ENCODE assay signal across 1 fruit fly cellular context in the genomic region with DNA sequence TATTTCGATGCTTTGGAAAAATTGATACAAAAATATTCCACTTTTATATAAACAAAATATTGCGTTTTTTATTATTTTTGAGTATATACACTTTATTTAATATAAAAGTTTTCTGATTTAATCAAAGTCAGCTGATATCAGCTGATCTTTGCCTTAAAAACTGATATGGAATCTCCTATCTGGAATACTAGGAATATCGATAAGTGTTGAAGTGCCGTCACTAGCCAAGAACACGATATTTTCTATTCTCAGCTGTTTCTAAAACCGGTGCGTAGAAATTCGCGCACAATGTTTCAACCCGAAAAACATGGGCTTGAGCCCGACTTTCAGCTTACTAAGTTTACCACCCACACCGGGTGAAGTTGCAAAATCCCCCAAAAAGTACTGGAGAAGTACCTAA.
A peak's percentile ranks its signal among the peaks of the same experiment; 100 is the strongest.
TF ChIP-seq lines count a peak whose summit lies in the region.

A gene (plus strand): TSS at position 124 of the 400 bp plus-strand sequence.

TF ChIP-seq in whole organism, embryonic, 481 proteins besides CTCF, POLR2A, EP300 and RAD21 (continued from another document and continues in another):
- TF ChIP-seq Dip3 (GFP tag; optimal IDR thresholded peaks at IDR 0.05; lab: Kevin White, UChicago) (no peak), Dfd (GFP tag; optimal IDR thresholded peaks at IDR 0.05; lab: Kevin White, UChicago) (no peak), ranshi (GFP tag; IDR thresholded peaks at IDR 0.05; lab: Robert Waterston, UW) (no peak), CG42726 (GFP tag; IDR thresholded peaks at IDR 0.05; lab: Robert Waterston, UW; ENCODE audit: partially characterized antibody) (peak; percentile 20; the same call in 1 of the 2 replicates), abd-A (tag; optimal IDR thresholded peaks at IDR 0.05; lab: Kevin White, UChicago) (no peak), Taf1 (GFP tag; IDR thresholded peaks at IDR 0.05; lab: Robert Waterston, UW) (no peak), MBD-R2 (GFP tag; IDR thresholded peaks at IDR 0.05; lab: Robert Waterston, UW) (peak; percentile 89), CG6765 (GFP tag; optimal IDR thresholded peaks at IDR 0.05; lab: Kevin White, UChicago) (no peak), trem (tag; optimal IDR thresholded peaks at IDR 0.05; lab: Kevin White, UChicago) (peak; percentile 27), al (GFP tag; IDR thresholded peaks at IDR 0.05; lab: Robert Waterston, UW) (no peak), HHEX (GFP tag; optimal IDR thresholded peaks at IDR 0.05; lab: Kevin White, UChicago) (no peak), sug (tag; optimal IDR thresholded peaks at IDR 0.05; lab: Kevin White, UChicago) (peak; percentile 35), pzg (GFP tag; optimal IDR thresholded peaks at IDR 0.05; lab: Kevin White, UChicago) (peak; percentile 54), CG2712 (tag; optimal IDR thresholded peaks at IDR 0.05; lab: Kevin White, UChicago) (peak; percentile 45), CG9797 (GFP tag; optimal IDR thresholded peaks at IDR 0.05; lab: Kevin White, UChicago) (no peak), CG2129 (GFP tag; IDR thresholded peaks at IDR 0.05; lab: Robert Waterston, UW; ENCODE audit: partially characterized antibody) (peak; percentile 70), nmo (GFP tag; optimal IDR thresholded peaks at IDR 0.05; lab: Kevin White, UChicago) (peak; percentile 29), jumu (GFP tag; optimal IDR thresholded peaks at IDR 0.05; lab: Kevin White, UChicago) (no peak), CG14860 (GFP tag; IDR thresholded peaks at IDR 0.05; lab: Robert Waterston, UW; ENCODE audit: partially characterized antibody) (peak; percentile 40; the same call in 1 of the 3 replicates), Xbp1 (GFP tag; optimal IDR thresholded peaks at IDR 0.05; lab: Kevin White, UChicago) (peak; percentile 11), inv (GFP tag; IDR thresholded peaks at IDR 0.05; lab: Robert Waterston, UW; ENCODE audit: partially characterized antibody) (peak; percentile 63), grau (tag; optimal IDR thresholded peaks at IDR 0.05; lab: Kevin White, UChicago) (peak; percentile 26), CG34376 (GFP tag; optimal IDR thresholded peaks at IDR 0.05; lab: Kevin White, UChicago) (peak; percentile 52), gem (tag; optimal IDR thresholded peaks at IDR 0.05; lab: Kevin White, UChicago) (peak; percentile 33), grn (GFP tag; optimal IDR thresholded peaks at IDR 0.05; lab: Kevin White, UChicago) (peak; percentile 94), eve (GFP tag; optimal IDR thresholded peaks at IDR 0.05; lab: Kevin White, UChicago) (no peak), CG12391 (tag; optimal IDR thresholded peaks at IDR 0.05; lab: Kevin White, UChicago) (peak; percentile 37), Dad (GFP tag; optimal IDR thresholded peaks at IDR 0.05; lab: Kevin White, UChicago) (no peak), CG14441 (GFP tag; IDR thresholded peaks at IDR 0.05; lab: Robert Waterston, UW) (peak; percentile 37; the same call in 1 of the 2 replicates), CG30020 (tag; optimal IDR thresholded peaks at IDR 0.05; lab: Kevin White, UChicago) (peak; percentile 85), ash1 (GFP tag; optimal IDR thresholded peaks at IDR 0.05; lab: Kevin White, UChicago) (no peak), sob (GFP tag; IDR thresholded peaks at IDR 0.05; lab: Robert Waterston, UW) (0 out of 2 replicates have a peak, but pooled peaks have one; percentile 30), CG14710 (tag; optimal IDR thresholded peaks at IDR 0.05; lab: Kevin White, UChicago) (peak; percentile 45), chinmo (GFP tag; IDR thresholded peaks at IDR 0.05; lab: Robert Waterston, UW; ENCODE audit: partially characterized antibody) (no peak), CG11398 (GFP tag; optimal IDR thresholded peaks at IDR 0.05; lab: Kevin White, UChicago) (no peak), Nf-YB (GFP tag; optimal IDR thresholded peaks at IDR 0.05; lab: Kevin White, UChicago) (no peak), CG10431 (GFP tag; optimal IDR thresholded peaks at IDR 0.05; lab: Kevin White, UChicago) (no peak), CG16813 (GFP tag; IDR thresholded peaks at IDR 0.05; lab: Robert Waterston, UW; ENCODE audit: partially characterized antibody) (peak; percentile 75), HmgZ (tag; optimal IDR thresholded peaks at IDR 0.05; lab: Kevin White, UChicago) (peak; percentile 23), sna (GFP tag; IDR thresholded peaks at IDR 0.05; lab: Robert Waterston, UW; ENCODE audit: partially characterized antibody) (peak; percentile 66), Optix (GFP tag; IDR thresholded peaks at IDR 0.05; lab: Robert Waterston, UW) (no peak), MESR4 (GFP tag; optimal IDR thresholded peaks at IDR 0.05; lab: Kevin White, UChicago) (peak; percentile 10), CG6683 (GFP tag; optimal IDR thresholded peaks at IDR 0.05; lab: Kevin White, UChicago) (no peak), Sry-δ (GFP tag; optimal IDR thresholded peaks at IDR 0.05; lab: Kevin White, UChicago) (peak; percentile 84), CG17359 (tag; optimal IDR thresholded peaks at IDR 0.05; lab: Kevin White, UChicago) (no peak), CG15479 (GFP tag; optimal IDR thresholded peaks at IDR 0.05; lab: Kevin White, UChicago) (no peak), GATAe (GFP tag; conservative IDR thresholded peaks at IDR 0.05; lab: Robert Waterston, UW) (peak; percentile 27; the same call in 1 of the 2 replicates), pfk (GFP tag; optimal IDR thresholded peaks at IDR 0.05; lab: Kevin White, UChicago) (peak; percentile 44), Stat92E (GFP tag; optimal IDR thresholded peaks at IDR 0.05; lab: Kevin White, UChicago) (peak in 1 of 3 experiments; percentile 39), seq (GFP tag; IDR thresholded peaks at IDR 0.05; lab: Robert Waterston, UW) (no peak), peb (GFP tag; IDR thresholded peaks at IDR 0.05; lab: Robert Waterston, UW) (no peak), p53 (GFP tag; optimal IDR thresholded peaks at IDR 0.05; lab: Kevin White, UChicago) (no peak), CG34224 (GFP tag; IDR thresholded peaks at IDR 0.05; lab: Robert Waterston, UW; ENCODE audit: partially characterized antibody) (peak; percentile 80), CG32532 (GFP tag; IDR thresholded peaks at IDR 0.05; lab: Robert Waterston, UW) (peak; percentile 37; the same call in 1 of the 2 replicates), CG8388 (GFP tag; optimal IDR thresholded peaks at IDR 0.05; lab: Kevin White, UChicago) (peak; percentile 51), stwl (tag; optimal IDR thresholded peaks at IDR 0.05; lab: Kevin White, UChicago) (peak; percentile 57), unc-4 (GFP tag; IDR thresholded peaks at IDR 0.05; lab: Robert Waterston, UW; ENCODE audit: partially characterized antibody) (peak; percentile 78), ATbp (GFP tag; optimal IDR thresholded peaks at IDR 0.05; lab: Kevin White, UChicago) (no peak), Dref (GFP tag; IDR thresholded peaks at IDR 0.05; lab: Robert Waterston, UW) (peak; percentile 72), gcm2 (GFP tag; optimal IDR thresholded peaks at IDR 0.05; lab: Kevin White, UChicago) (no peak), crc (GFP tag; optimal IDR thresholded peaks at IDR 0.05; lab: Kevin White, UChicago) (no peak), Opbp (GFP tag; IDR thresholded peaks at IDR 0.05; lab: Robert Waterston, UW; ENCODE audit: partially characterized antibody) (peak; percentile 83), gfzf (GFP tag; optimal IDR thresholded peaks at IDR 0.05; lab: Kevin White, UChicago) (peak; percentile 12), Rx (GFP tag; IDR thresholded peaks at IDR 0.05; lab: Robert Waterston, UW) (no peak), tgo (GFP tag; IDR thresholded peaks at IDR 0.05; lab: Robert Waterston, UW) (no peak), CG18764 (GFP tag; optimal IDR thresholded peaks at IDR 0.05; lab: Kevin White, UChicago) (no peak), crp (GFP tag; optimal IDR thresholded peaks at IDR 0.05; lab: Kevin White, UChicago) (peak; percentile 82 to 96), sens-2 (GFP tag; IDR thresholded peaks at IDR 0.05; lab: Robert Waterston, UW) (no peak), amos (GFP tag; IDR thresholded peaks at IDR 0.05; lab: Robert Waterston, UW; ENCODE audit: partially characterized antibody) (peak; percentile 80; the same call in 1 of the 2 replicates), hbn (GFP tag; IDR thresholded peaks at IDR 0.05; lab: Robert Waterston, UW; ENCODE audit: partially characterized antibody) (peak; percentile 68; the same call in 1 of the 2 replicates), CG17612 (GFP tag; IDR thresholded peaks at IDR 0.05; lab: Robert Waterston, UW) (no peak), ato (GFP tag; IDR thresholded peaks at IDR 0.05; lab: Robert Waterston, UW; ENCODE audit: partially characterized antibody) (peak; percentile 51; the same call in 1 of the 2 replicates), Nf-YC (tag; optimal IDR thresholded peaks at IDR 0.05; lab: Kevin White, UChicago) (peak; percentile 25), CG2199 (GFP tag; IDR thresholded peaks at IDR 0.05; lab: Robert Waterston, UW) (0 out of 3 replicates have a peak, but pooled peaks have one; percentile 27), Pdp1 (GFP tag; optimal IDR thresholded peaks at IDR 0.05; lab: Kevin White, UChicago) (peak in 1 of 2 experiments; percentile 27), zfh1 (GFP tag; IDR thresholded peaks at IDR 0.05; lab: Robert Waterston, UW) (0 out of 3 replicates have a peak, but pooled peaks have one; percentile 13), E2f2 (GFP tag; IDR thresholded peaks at IDR 0.05; lab: Robert Waterston, UW) (peak; percentile 46; the same call in 1 of the 2 replicates), CG4404 (GFP tag; IDR thresholded peaks at IDR 0.05; lab: Robert Waterston, UW) (no peak), Dek (tag; optimal IDR thresholded peaks at IDR 0.05; lab: Kevin White, UChicago) (peak; percentile 17), Dp (GFP tag; optimal IDR thresholded peaks at IDR 0.05; lab: Kevin White, UChicago) (peak; percentile 18), CG3838 (GFP tag; optimal IDR thresholded peaks at IDR 0.05; lab: Kevin White, UChicago) (no peak), Mes4 (GFP tag; optimal IDR thresholded peaks at IDR 0.05; lab: Kevin White, UChicago) (no peak), CG31441 (GFP tag; IDR thresholded peaks at IDR 0.05; lab: Robert Waterston, UW) (0 out of 2 replicates have a peak, but pooled peaks have one; percentile 9), Doc3 (GFP tag; IDR thresholded peaks at IDR 0.05; lab: Robert Waterston, UW; ENCODE audit: partially characterized antibody) (peak; percentile 78), Bgb (GFP tag; IDR thresholded peaks at IDR 0.05; lab: Robert Waterston, UW; ENCODE audit: partially characterized antibody) (peak; percentile 59; the same call in 1 of the 2 replicates), CG34422 (GFP tag; IDR thresholded peaks at IDR 0.05; lab: Robert Waterston, UW) (peak; percentile 48; the same call in 1 of the 3 replicates), CG10979 (tag; optimal IDR thresholded peaks at IDR 0.05; lab: Kevin White, UChicago) (peak; percentile 24), Side (GFP tag; optimal IDR thresholded peaks at IDR 0.05; lab: Kevin White, UChicago) (no peak), CG3407 (GFP tag; optimal IDR thresholded peaks at IDR 0.05; lab: Kevin White, UChicago) (no peak), CG6791 (GFP tag; IDR thresholded peaks at IDR 0.05; lab: Robert Waterston, UW; ENCODE audit: partially characterized antibody) (peak; percentile 83), D19A (tag; optimal IDR thresholded peaks at IDR 0.05; lab: Kevin White, UChicago) (peak; percentile 16), Ravus (GFP tag; IDR thresholded peaks at IDR 0.05; lab: Robert Waterston, UW) (no peak), dpn (GFP tag; optimal IDR thresholded peaks at IDR 0.05; lab: Kevin White, UChicago) (peak in 1 of 2 experiments; percentile 6), CG2116 (GFP tag; optimal IDR thresholded peaks at IDR 0.05; lab: Kevin White, UChicago) (peak; percentile 24), CG7271 (tag; optimal IDR thresholded peaks at IDR 0.05; lab: Kevin White, UChicago) (no peak), Meics (GFP tag; optimal IDR thresholded peaks at IDR 0.05; lab: Kevin White, UChicago) (no peak), CG15601 (tag; optimal IDR thresholded peaks at IDR 0.05; lab: Kevin White, UChicago) (peak; percentile 30), CG8290 (GFP tag; optimal IDR thresholded peaks at IDR 0.05; lab: Kevin White, UChicago) (peak; percentile 48), CG8290 (tag; optimal IDR thresholded peaks at IDR 0.05; lab: Kevin White, UChicago) (peak in 1 of 2 experiments; percentile 53), ap (GFP tag; IDR thresholded peaks at IDR 0.05; lab: Robert Waterston, UW) (no peak), Hr39 (optimal IDR thresholded peaks at IDR 0.05; lab: Kevin White, UChicago) (no peak), CG6813 (GFP tag; optimal IDR thresholded peaks at IDR 0.05; lab: Kevin White, UChicago) (no peak), cwo (GFP tag; optimal IDR thresholded peaks at IDR 0.05; lab: Kevin White, UChicago) (no peak), Med (GFP tag; lab: Kevin White, UChicago) (peak; percentile 81), crol (GFP tag; IDR thresholded peaks at IDR 0.05; lab: Robert Waterston, UW) (no peak), Scr (GFP tag; IDR thresholded peaks at IDR 0.05; lab: Robert Waterston, UW; ENCODE audit: partially characterized antibody) (peak; percentile 82), CG17361 (GFP tag; IDR thresholded peaks at IDR 0.05; lab: Robert Waterston, UW) (0 out of 3 replicates have a peak, but pooled peaks have one; percentile 15), tll (GFP tag; optimal IDR thresholded peaks at IDR 0.05; lab: Kevin White, UChicago) (peak in 1 of 2 experiments; percentile 44), pros (GFP tag; optimal IDR thresholded peaks at IDR 0.05; lab: Kevin White, UChicago) (no peak), wek (GFP tag; optimal IDR thresholded peaks at IDR 0.05; lab: Kevin White, UChicago) (peak; percentile 4), her (GFP tag; optimal IDR thresholded peaks at IDR 0.05; lab: Kevin White, UChicago) (no peak), CG13624 (GFP tag; optimal IDR thresholded peaks at IDR 0.05; lab: Kevin White, UChicago) (peak; percentile 30), CG17829 (tag; optimal IDR thresholded peaks at IDR 0.05; lab: Kevin White, UChicago) (peak; percentile 42), mam (GFP tag; optimal IDR thresholded peaks at IDR 0.05; lab: Kevin White, UChicago) (peak; percentile 1), HLH4C (GFP tag; IDR thresholded peaks at IDR 0.05; lab: Robert Waterston, UW; ENCODE audit: partially characterized antibody) (peak; percentile 53; the same call in 1 of the 3 replicates), ara (GFP tag; IDR thresholded peaks at IDR 0.05; lab: Robert Waterston, UW) (no peak), phol (tag; optimal IDR thresholded peaks at IDR 0.05; lab: Kevin White, UChicago) (peak; percentile 42), CG4617 (GFP tag; optimal IDR thresholded peaks at IDR 0.05; lab: Kevin White, UChicago; ENCODE audit: borderline replicate concordance) (peak; percentile 35), Dll (GFP tag; IDR thresholded peaks at IDR 0.05; lab: Robert Waterston, UW; ENCODE audit: partially characterized antibody) (peak; percentile 82), row (GFP tag; IDR thresholded peaks at IDR 0.05; lab: Robert Waterston, UW) (peak; percentile 77), ewg (GFP tag; optimal IDR thresholded peaks at IDR 0.05; lab: Kevin White, UChicago) (no peak)
